Fruit fly (Drosophila melanogaster) whole organism, adult: ENCODE data around the gene Galt.

Experiments
- CG14711 ChIP-seq: fragments of 200-800 bp; sonication (Bioruptor generic); optimal IDR thresholded peaks from 2 replicates; lab custom pipeline; 2018; ENCODE audit warnings: missing biosample characterization, mild to moderate bottlenecking, missing genetic modification characterization, moderate library complexity
- CG7045 ChIP-seq: fragments of 200-800 bp; sonication (Bioruptor generic); optimal IDR thresholded peaks from 2 replicates; lab custom pipeline; 2017; ENCODE audit warnings: missing biosample characterization, mild to moderate bottlenecking, missing genetic modification characterization
- ovo ChIP-seq: fragments of 200-800 bp; sonication (Bioruptor generic); optimal IDR thresholded peaks from 2 replicates; lab custom pipeline; 2016; ENCODE audit warnings: missing biosample characterization, missing genetic modification characterization
- pad ChIP-seq: fragments of 200-800 bp; sonication (Bioruptor generic); optimal IDR thresholded peaks from 3 replicates; lab custom pipeline; 2017; ENCODE audit warnings: missing biosample characterization, missing genetic modification characterization, mild to moderate bottlenecking, moderate library complexity, missing genetic modification reagents

DNA sequence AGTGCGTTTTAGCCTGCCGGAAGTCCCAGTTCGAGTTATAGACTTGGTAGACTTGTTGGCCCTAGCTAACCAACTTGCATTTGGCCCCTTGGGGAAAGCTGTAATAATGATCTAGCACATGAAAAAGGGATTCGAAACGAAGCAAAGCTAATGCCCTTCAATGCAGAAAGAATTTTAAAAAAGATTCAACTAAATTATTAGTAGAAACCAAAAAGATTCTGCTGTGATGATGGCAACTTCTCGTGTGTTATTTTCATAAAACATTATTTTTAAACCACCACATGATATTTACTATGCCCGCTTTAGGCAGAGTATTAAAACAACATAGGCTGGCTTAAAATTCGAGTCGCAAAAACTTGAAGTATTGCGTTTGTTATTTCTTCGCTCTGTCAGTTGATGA is 24.2 kb upstream of the Galt start:
- TF ChIP-seq CG7045 (GFP tag; lab: Kevin White, UChicago) (no peak), pad (GFP tag; lab: Kevin White, UChicago) (no peak), CG14711 (tag; lab: Kevin White, UChicago) (no peak), ovo (GFP tag; lab: Kevin White, UChicago) (no peak)
